Fruit fly (Drosophila melanogaster): ENCODE data around the gene Hsc70-3.

The Hsc70-3 gene

dm6 chrX:11792415-11793328, 14.2 kb downstream of the Hsc70-3 start, which contains the start of gene CkIIbeta (continued):
- TF ChIP-seq ATbp (GFP tag; optimal IDR thresholded peaks at IDR 0.05) (no peak), luna (GFP tag; optimal IDR thresholded peaks at IDR 0.05) (peak; percentile 3), ap (GFP tag; IDR thresholded peaks at IDR 0.05) (0 out of 2 replicates have a peak, but pooled peaks have one; percentile 17), CG18764 (GFP tag; optimal IDR thresholded peaks at IDR 0.05) (peak; percentile 39), pzg (GFP tag; optimal IDR thresholded peaks at IDR 0.05) (peak; percentile 92), CG8089 (GFP tag; optimal IDR thresholded peaks at IDR 0.05) (peak; percentile 14), Taf1 (GFP tag; IDR thresholded peaks at IDR 0.05) (no peak), dmrt11E (tag; optimal IDR thresholded peaks at IDR 0.05) (peak; percentile 5), CG15514 (GFP tag; optimal IDR thresholded peaks at IDR 0.05) (peak; percentile 74), Atf-2 (GFP tag; optimal IDR thresholded peaks at IDR 0.05) (no peak), hb (GFP tag; IDR thresholded peaks at IDR 0.05; ENCODE audit: partially characterized antibody) (peak; percentile 95), CG42726 (GFP tag; IDR thresholded peaks at IDR 0.05; ENCODE audit: partially characterized antibody) (peak; percentile 97), jumu (GFP tag; optimal IDR thresholded peaks at IDR 0.05) (peak; percentile 39), CG6272 (GFP tag; IDR thresholded peaks at IDR 0.05) (peak; percentile 66; the same call in 1 of the 2 replicates), amos (GFP tag; IDR thresholded peaks at IDR 0.05; ENCODE audit: partially characterized antibody) (peak; percentile 98), Trl (optimal IDR thresholded peaks at IDR 0.05) (no peak), Trl (GFP tag; optimal IDR thresholded peaks at IDR 0.05) (peak; percentile 54), sug (tag; optimal IDR thresholded peaks at IDR 0.05) (peak; percentile 41), CG18262 (tag; optimal IDR thresholded peaks at IDR 0.05) (peak; percentile 4), HLH4C (GFP tag; IDR thresholded peaks at IDR 0.05; ENCODE audit: partially characterized antibody) (peak; percentile 93), bcd (GFP tag; optimal IDR thresholded peaks at IDR 0.05) (peak; percentile 41), Myb (GFP tag; optimal IDR thresholded peaks at IDR 0.05) (peak; percentile 68), tna (GFP tag; IDR thresholded peaks at IDR 0.05; ENCODE audit: partially characterized antibody) (peak; percentile 90), PHDP (tag; optimal IDR thresholded peaks at IDR 0.05) (no peak), mam (GFP tag; optimal IDR thresholded peaks at IDR 0.05) (peak; percentile 71), Usf (GFP tag; optimal IDR thresholded peaks at IDR 0.05) (no peak), CG2120 (GFP tag; optimal IDR thresholded peaks at IDR 0.05) (peak; percentile 68), onecut (GFP tag; IDR thresholded peaks at IDR 0.05) (0 out of 2 replicates have a peak, but pooled peaks have one; percentile 14), chm (GFP tag; IDR thresholded peaks at IDR 0.05) (no peak), zen2 (GFP tag; IDR thresholded peaks at IDR 0.05; ENCODE audit: partially characterized antibody) (peak; percentile 90; the same call in 2 of the 3 replicates), fd102C (GFP tag; optimal IDR thresholded peaks at IDR 0.05) (no peak), CG10543 (GFP tag; optimal IDR thresholded peaks at IDR 0.05) (peak; percentile 8), disco-r (GFP tag; optimal IDR thresholded peaks at IDR 0.05) (peak; percentile 15), Dfd (GFP tag; optimal IDR thresholded peaks at IDR 0.05) (no peak), mld (GFP tag; IDR thresholded peaks at IDR 0.05; ENCODE audit: partially characterized antibody) (peak; percentile 92), BtbVII (GFP tag; optimal IDR thresholded peaks at IDR 0.05) (no peak), klu (GFP tag; IDR thresholded peaks at IDR 0.05) (peak; percentile 34; the same call in 1 of the 2 replicates), bigmax (GFP tag; optimal IDR thresholded peaks at IDR 0.05) (peak; percentile 71), tgo (GFP tag; IDR thresholded peaks at IDR 0.05) (0 out of 3 replicates have a peak, but pooled peaks have one; percentile 17), CG34224 (GFP tag; IDR thresholded peaks at IDR 0.05; ENCODE audit: partially characterized antibody) (peak; percentile 86), CG17361 (GFP tag; IDR thresholded peaks at IDR 0.05) (peak; percentile 57; the same call in 1 of the 3 replicates), Hsf (GFP tag; optimal IDR thresholded peaks at IDR 0.05) (peak; percentile 39), bbx (GFP tag; IDR thresholded peaks at IDR 0.05; ENCODE audit: partially characterized antibody) (peak; percentile 97), fru (optimal IDR thresholded peaks at IDR 0.05) (no peak), CG4328 (GFP tag; optimal IDR thresholded peaks at IDR 0.05) (no peak), az2 (GFP tag; optimal IDR thresholded peaks at IDR 0.05) (peak; percentile 1), Kr (GFP tag; optimal IDR thresholded peaks at IDR 0.05) (no peak), phol (tag; optimal IDR thresholded peaks at IDR 0.05) (peak; percentile 57)
